Worm (Caenorhabditis elegans): ENCODE measurements around the gene inpp-5K.

The inpp-5K gene

DNA sequence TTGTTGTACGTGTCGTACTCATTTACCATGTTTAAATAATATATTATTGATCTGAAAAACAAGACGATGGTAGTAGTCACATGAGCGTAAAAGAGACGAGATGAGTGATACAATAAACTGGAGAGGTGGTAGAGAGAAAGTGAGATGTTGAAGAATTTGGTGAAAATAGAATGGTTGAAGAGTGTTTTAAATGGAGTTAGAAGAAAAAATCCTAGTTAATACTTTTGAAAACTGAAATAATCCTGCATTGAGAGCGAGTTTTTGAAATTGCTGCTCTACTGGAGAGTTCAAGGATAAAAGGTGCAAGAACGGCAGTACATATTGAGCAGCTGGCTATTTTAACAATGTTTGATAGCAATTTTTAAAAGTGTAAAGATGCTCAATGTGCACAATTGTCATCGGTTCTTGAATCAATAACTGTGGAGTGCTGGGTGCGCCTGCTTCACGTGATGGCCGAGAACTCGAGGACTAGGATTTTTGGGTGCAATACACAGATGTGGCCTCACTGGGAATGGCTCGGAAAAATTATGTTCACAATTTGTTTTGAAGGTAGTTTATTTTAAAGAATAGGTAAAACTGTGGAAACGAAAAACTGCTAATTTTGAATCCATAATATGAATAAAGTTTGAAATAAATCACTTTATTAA, 2.9 kb downstream of the inpp-5K start, which contains the start of gene atg-13 (continued):
- peak; percentile 48 for TF ChIP-seq mep-1 (tag; optimal IDR thresholded peaks at IDR 0.05)
- no peak for TF ChIP-seq snpc-4 (tag; optimal IDR thresholded peaks at IDR 0.05)
- peak in 1 of 3 experiments; percentile 15 for TF ChIP-seq dpl-1 (GFP tag; optimal IDR thresholded peaks at IDR 0.05)
- TF ChIP-seq fkh-8 (tag; optimal IDR thresholded peaks at IDR 0.05): no peak
- TF ChIP-seq sox-4 (tag; optimal IDR thresholded peaks at IDR 0.05): no peak
- TF ChIP-seq lin-15B (tag; optimal IDR thresholded peaks at IDR 0.05): no peak
- TF ChIP-seq C34B4.2 (tag; optimal IDR thresholded peaks at IDR 0.05): no peak
- TF ChIP-seq tlp-1 (tag; optimal IDR thresholded peaks at IDR 0.05): no peak
- no peak for TF ChIP-seq fkh-10 (GFP tag; optimal IDR thresholded peaks at IDR 0.05)
- TF ChIP-seq lin-13 (GFP tag; optimal IDR thresholded peaks at IDR 0.05): no peak

DNA sequence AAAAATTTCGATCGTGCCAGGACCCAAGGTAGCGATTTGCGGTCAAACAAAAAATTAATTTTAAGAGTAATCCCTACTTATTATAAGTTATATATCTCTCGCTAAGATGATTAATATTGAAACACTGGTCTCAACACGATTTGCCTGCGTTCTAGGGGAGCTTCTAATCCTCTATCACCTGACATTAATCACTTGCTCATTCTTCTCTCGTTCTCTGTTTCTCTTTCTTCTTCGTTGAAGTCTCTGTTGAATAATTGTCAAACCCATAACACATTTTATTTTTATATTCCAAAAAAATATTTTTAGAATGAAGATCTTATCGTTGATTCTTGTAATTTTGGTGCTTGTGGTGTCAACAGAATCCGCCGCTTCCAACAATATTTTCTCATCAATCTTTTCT, 6.0 kb downstream of the inpp-5K start, which contains the start of gene D2007.1:
TSS of gene D2007.1 (plus strand) at position 301 of the 400 bp plus-strand sequence.
- TF ChIP-seq nhr-71 (tag; optimal IDR thresholded peaks at IDR 0.05) (peak; percentile 28), efl-3 (GFP tag; optimal IDR thresholded peaks at IDR 0.05) (no peak), dsc-1 (tag; optimal IDR thresholded peaks at IDR 0.05) (peak; percentile 78), lir-3 (tag; optimal IDR thresholded peaks at IDR 0.05; ENCODE audit: poor library complexity) (peak; percentile 11), elt-3 (tag; optimal IDR thresholded peaks at IDR 0.05) (no peak), lsy-2 (tag; optimal IDR thresholded peaks at IDR 0.05) (peak in 1 of 2 experiments; percentile 28)

- TF ChIP-seq F16B12.6 (tag; optimal IDR thresholded peaks at IDR 0.05): no peak
- no peak for TF ChIP-seq ceh-88 (GFP tag; IDR thresholded peaks at IDR 0.05)
- no peak for TF ChIP-seq skn-1 (tag; optimal IDR thresholded peaks at IDR 0.05)
- no peak for TF ChIP-seq nhr-85 (tag)
Observed at ce11 chrIII:8154423-8154822, 6.7 kb downstream of the inpp-5K start.

- TF ChIP-seq efl-1 (optimal IDR thresholded peaks at IDR 0.05) (no peak), efl-1 (GFP tag; optimal IDR thresholded peaks at IDR 0.05 in 1 of 2) (peak in 1 of 2 experiments; percentile 92), mab-9 (GFP tag; IDR thresholded peaks at IDR 0.05) (no peak), snpc-4 (tag; optimal IDR thresholded peaks at IDR 0.05) (no peak), isw-1 (GFP tag; IDR thresholded peaks at IDR 0.05) (no peak)
Observed at ce11 chrIII:8148751-8149150, 12.4 kb downstream of the inpp-5K start, which contains the start of gene D2007.2. TSS of gene D2007.2 (plus strand) at chrIII:8148963.

DNA sequence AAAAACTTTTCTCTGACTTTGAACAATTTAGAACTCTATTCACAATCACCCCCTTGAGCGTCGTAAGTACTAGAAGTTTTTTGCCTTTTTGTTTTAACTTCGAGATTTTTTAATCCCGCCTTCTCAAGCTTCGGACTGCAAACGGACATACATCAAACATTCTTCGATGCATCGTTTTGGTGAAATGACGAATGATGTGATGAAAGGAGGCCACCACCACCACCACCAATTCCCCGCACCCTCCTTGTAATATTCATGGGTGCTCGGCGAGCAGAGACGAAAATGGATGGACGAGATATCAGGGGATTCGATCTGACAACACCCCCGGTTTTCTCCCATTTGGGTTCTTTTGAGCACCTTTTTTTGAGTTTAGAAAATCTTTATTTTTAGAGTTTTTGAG, 15.2 kb downstream of the inpp-5K start:
- TF ChIP-seq mep-1 (tag; optimal IDR thresholded peaks at IDR 0.05) (no peak), elt-2 (tag; optimal IDR thresholded peaks at IDR 0.05) (no peak), nhr-47 (tag; optimal IDR thresholded peaks at IDR 0.05) (no peak), pag-3 (tag; optimal IDR thresholded peaks at IDR 0.05; ENCODE audit: borderline replicate concordance, insufficient read depth) (no peak), unc-98 (GFP tag; IDR thresholded peaks at IDR 0.05) (no peak), mab-9 (GFP tag; IDR thresholded peaks at IDR 0.05) (peak; percentile 86), fkh-4 (tag; optimal IDR thresholded peaks at IDR 0.05; ENCODE audit: borderline replicate concordance) (no peak)

- peak; percentile 13 for TF ChIP-seq skn-1 (tag; optimal IDR thresholded peaks at IDR 0.05)
- TF ChIP-seq snpc-4 (tag; optimal IDR thresholded peaks at IDR 0.05): peak; percentile 47
- TF ChIP-seq elt-3 (tag; optimal IDR thresholded peaks at IDR 0.05): peak in 2 of 6 experiments; percentile 20 to 43
- peak; percentile 87 for TF ChIP-seq nhr-85 (tag)
- TF ChIP-seq aha-1 (tag; optimal IDR thresholded peaks at IDR 0.05): no peak
- TF ChIP-seq hlh-4 (tag; optimal IDR thresholded peaks at IDR 0.05): no peak
- TF ChIP-seq unc-86 (tag; optimal IDR thresholded peaks at IDR 0.05): peak; percentile 57
- peak; percentile 64; the same call in 1 of the 2 replicates for TF ChIP-seq mab-9 (GFP tag; IDR thresholded peaks at IDR 0.05)
- TF ChIP-seq nhr-90 (tag; optimal IDR thresholded peaks at IDR 0.05; ENCODE audit: poor library complexity): peak; percentile 89
- TF ChIP-seq lin-13 (GFP tag; optimal IDR thresholded peaks at IDR 0.05): peak; percentile 50
- TF ChIP-seq hlh-17 (GFP tag; optimal IDR thresholded peaks at IDR 0.05; ENCODE audit: borderline replicate concordance): no peak
- no peak for TF ChIP-seq unc-130 (tag; optimal IDR thresholded peaks at IDR 0.05)
- no peak for TF ChIP-seq alr-1 (tag; optimal IDR thresholded peaks at IDR 0.05; ENCODE audit: borderline replicate concordance)
- TF ChIP-seq efl-3 (GFP tag; optimal IDR thresholded peaks at IDR 0.05): no peak
- peak; percentile 87 for TF ChIP-seq nhr-71 (tag; optimal IDR thresholded peaks at IDR 0.05)
- peak; percentile 95 for TF ChIP-seq lir-3 (tag; optimal IDR thresholded peaks at IDR 0.05; ENCODE audit: poor library complexity)
- TF ChIP-seq F16B12.6 (tag; optimal IDR thresholded peaks at IDR 0.05): peak; percentile 43
- TF ChIP-seq zag-1 (tag; optimal IDR thresholded peaks at IDR 0.05): no peak
- peak; percentile 73 for TF ChIP-seq mep-1 (tag; optimal IDR thresholded peaks at IDR 0.05)
- TF ChIP-seq snu-23 (GFP tag; optimal IDR thresholded peaks at IDR 0.05): peak; percentile 73
- TF ChIP-seq isw-1 (GFP tag; IDR thresholded peaks at IDR 0.05): peak; percentile 66
- peak; percentile 85 for TF ChIP-seq dsc-1 (tag; optimal IDR thresholded peaks at IDR 0.05)
- TF ChIP-seq egl-13 (tag; optimal IDR thresholded peaks at IDR 0.05): peak; percentile 81
- peak; percentile 54 to 71 (median 69) for TF ChIP-seq dpl-1 (GFP tag; optimal IDR thresholded peaks at IDR 0.05)
Observed at ce11 chrIII:8144574-8145065, 16.5 kb downstream of the inpp-5K start, which contains the start of the genes C14B9.8 and mrpl-18. TSS of gene C14B9.8 (minus strand) at chrIII:8144629. TSS of gene mrpl-18 (plus strand) at chrIII:8145015.
